Fruit fly (Drosophila melanogaster): Measurements from ENCODE around the gene CG43133.

Gene CG43133

DNA sequence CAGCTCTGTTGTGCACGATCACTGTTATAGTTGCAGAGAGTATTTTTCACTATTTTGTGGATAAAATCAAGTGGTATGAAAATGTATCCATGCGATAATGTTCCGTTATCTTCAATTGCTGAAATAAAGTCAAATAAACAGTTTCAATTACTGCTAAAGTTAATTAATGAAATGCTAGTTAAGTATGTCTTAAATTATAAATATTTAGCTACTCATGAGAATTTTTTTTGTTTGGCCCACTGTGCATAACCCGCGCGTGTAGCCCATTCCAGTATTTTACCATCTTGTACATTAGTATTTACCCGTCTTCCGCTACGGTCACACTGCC, 44.5 kb downstream of the CG43133 start, which contains the start of gene Ada3 (continued):
- peak; percentile 71 for TF ChIP-seq Sox100B (GFP tag; optimal IDR thresholded peaks at IDR 0.05)
- TF ChIP-seq wor (GFP tag; IDR thresholded peaks at IDR 0.05) = no peak
- peak; percentile 82 for TF ChIP-seq CG12155 (GFP tag; optimal IDR thresholded peaks at IDR 0.05)
- TF ChIP-seq inv (GFP tag; IDR thresholded peaks at IDR 0.05; ENCODE audit: partially characterized antibody) = no peak
- TF ChIP-seq CG7556 (GFP tag; optimal IDR thresholded peaks at IDR 0.05) = peak; percentile 68
- TF ChIP-seq Opbp (GFP tag; IDR thresholded peaks at IDR 0.05; ENCODE audit: partially characterized antibody) = no peak
- TF ChIP-seq YL-1 (GFP tag; optimal IDR thresholded peaks at IDR 0.05) = peak; percentile 44
- TF ChIP-seq Pdp1 (GFP tag; optimal IDR thresholded peaks at IDR 0.05) = peak; percentile 67 to 80
- peak; percentile 54 for TF ChIP-seq Oli (tag; optimal IDR thresholded peaks at IDR 0.05)
- TF ChIP-seq sisA (GFP tag; IDR thresholded peaks at IDR 0.05) = peak; percentile 67
- peak; percentile 13 for TF ChIP-seq exex (tag; optimal IDR thresholded peaks at IDR 0.05)
- TF ChIP-seq HLHmδ (GFP tag; optimal IDR thresholded peaks at IDR 0.05) = no peak
- peak; percentile 41 for TF ChIP-seq Sry-δ (GFP tag; optimal IDR thresholded peaks at IDR 0.05)
- TF ChIP-seq trh (GFP tag; optimal IDR thresholded peaks at IDR 0.05) = peak; percentile 17
- peak; percentile 56 for TF ChIP-seq CG1647 (GFP tag; optimal IDR thresholded peaks at IDR 0.05)
- no peak for TF ChIP-seq ato (GFP tag; IDR thresholded peaks at IDR 0.05; ENCODE audit: partially characterized antibody)
- TF ChIP-seq CG1602 (GFP tag; optimal IDR thresholded peaks at IDR 0.05) = peak; percentile 67
- peak; percentile 54 for TF ChIP-seq CG8388 (GFP tag; optimal IDR thresholded peaks at IDR 0.05)
- TF ChIP-seq klu (GFP tag; IDR thresholded peaks at IDR 0.05) = peak; percentile 51
- TF ChIP-seq CG11560 (tag; IDR thresholded peaks at IDR 0.05) = no peak
- TF ChIP-seq Vsx1 (GFP tag; optimal IDR thresholded peaks at IDR 0.05) = peak; percentile 29
- TF ChIP-seq CG1792 (GFP tag; optimal IDR thresholded peaks at IDR 0.05) = peak; percentile 61
- TF ChIP-seq CG17186 (GFP tag; optimal IDR thresholded peaks at IDR 0.05) = peak; percentile 90
- peak; percentile 45 for TF ChIP-seq Myb (GFP tag; optimal IDR thresholded peaks at IDR 0.05)
- TF ChIP-seq Hr78 (GFP tag; optimal IDR thresholded peaks at IDR 0.05) = no peak
- peak; percentile 47; the same call in 1 of the 2 replicates for TF ChIP-seq E2f1 (GFP tag; IDR thresholded peaks at IDR 0.05)
- TF ChIP-seq CG7839 (tag; optimal IDR thresholded peaks at IDR 0.05) = peak; percentile 77
- peak; percentile 65 for TF ChIP-seq pzg (GFP tag; optimal IDR thresholded peaks at IDR 0.05)
- TF ChIP-seq zen2 (GFP tag; IDR thresholded peaks at IDR 0.05; ENCODE audit: partially characterized antibody) = no peak
- TF ChIP-seq ewg (GFP tag; optimal IDR thresholded peaks at IDR 0.05) = peak; percentile 58
- 0 out of 3 replicates have a peak, but pooled peaks have one; percentile 61 for TF ChIP-seq Mrtf (GFP tag; IDR thresholded peaks at IDR 0.05)
- peak; percentile 73 for TF ChIP-seq CG15696 (tag; optimal IDR thresholded peaks at IDR 0.05)
- no peak for TF ChIP-seq CG8765 (GFP tag; IDR thresholded peaks at IDR 0.05)
- no peak for TF ChIP-seq knrl (GFP tag; IDR thresholded peaks at IDR 0.05; ENCODE audit: partially characterized antibody)
- TF ChIP-seq Drgx (GFP tag; IDR thresholded peaks at IDR 0.05) = peak; percentile 59; the same call in 1 of the 2 replicates
- no peak for TF ChIP-seq seq (GFP tag; IDR thresholded peaks at IDR 0.05)
- peak; percentile 52 for TF ChIP-seq CG10654 (GFP tag; optimal IDR thresholded peaks at IDR 0.05)
- TF ChIP-seq Trl (optimal IDR thresholded peaks at IDR 0.05) = no peak
- TF ChIP-seq Trl (GFP tag; optimal IDR thresholded peaks at IDR 0.05) = peak; percentile 73
- no peak for TF ChIP-seq bbx (GFP tag; IDR thresholded peaks at IDR 0.05; ENCODE audit: partially characterized antibody)
- TF ChIP-seq fd3F (GFP tag; optimal IDR thresholded peaks at IDR 0.05) = peak; percentile 46
- TF ChIP-seq CG6765 (GFP tag; optimal IDR thresholded peaks at IDR 0.05) = peak; percentile 48
- TF ChIP-seq TFAM (GFP tag; optimal IDR thresholded peaks at IDR 0.05) = no peak
- peak; percentile 74; the same call in 2 of the 3 replicates for TF ChIP-seq Dbx (GFP tag; IDR thresholded peaks at IDR 0.05)
- peak; percentile 75 for TF ChIP-seq NFAT (GFP tag; IDR thresholded peaks at IDR 0.05)
- TF ChIP-seq chinmo (GFP tag; IDR thresholded peaks at IDR 0.05; ENCODE audit: partially characterized antibody) = no peak
- no peak for TF ChIP-seq lov (optimal IDR thresholded peaks at IDR 0.05)
- no peak for TF ChIP-seq lov (GFP tag; IDR thresholded peaks at IDR 0.05)
- peak; percentile 18 for TF ChIP-seq CG8359 (GFP tag; optimal IDR thresholded peaks at IDR 0.05; ENCODE audit: borderline replicate concordance)
- TF ChIP-seq CG3281 (GFP tag; optimal IDR thresholded peaks at IDR 0.05) = peak; percentile 81
